Worm (Caenorhabditis elegans): ENCODE measurements around the gene mec-3.

DNA sequence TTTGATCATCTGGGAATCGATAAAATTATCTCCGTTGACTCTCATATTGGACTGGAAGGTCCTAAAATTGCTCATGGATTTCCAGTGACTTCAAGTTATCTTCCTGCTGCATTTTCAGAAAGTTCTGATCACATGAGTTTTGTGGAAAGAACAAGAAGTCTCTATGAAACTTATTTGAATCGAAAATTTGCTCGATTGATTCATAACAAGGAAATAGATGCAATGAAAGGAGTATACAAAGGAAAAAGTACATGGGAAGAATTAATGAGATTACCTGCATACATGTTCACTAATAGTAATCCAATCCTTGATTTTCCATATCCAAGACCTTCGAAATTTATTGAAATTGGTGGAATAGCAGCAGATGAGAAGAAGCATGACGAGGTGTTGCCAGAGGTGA is 4.1 kb upstream of the mec-3 start:
- TF ChIP-seq ceh-13 (GFP tag; optimal IDR thresholded peaks at IDR 0.05), result no peak
- TF ChIP-seq hmg-4 (GFP tag; optimal IDR thresholded peaks at IDR 0.05), result no peak
- no peak for TF ChIP-seq pes-1 (GFP tag; IDR thresholded peaks at IDR 0.05)
- no peak for TF ChIP-seq aly-1 (tag; optimal IDR thresholded peaks at IDR 0.05)
- no peak for TF ChIP-seq ceh-36 (tag; optimal IDR thresholded peaks at IDR 0.05)
- no peak for TF ChIP-seq sea-1 (GFP tag; conservative IDR thresholded peaks at IDR 0.05)
- TF ChIP-seq ama-1 (optimal IDR thresholded peaks at IDR 0.05), result no peak
- TF ChIP-seq tbx-37 (GFP tag; conservative IDR thresholded peaks at IDR 0.05), result no peak
